Fruit fly (Drosophila melanogaster) whole organism, embryonic: ENCODE measurements around the gene CG10947.

Experiments used
- CG10147 ChIP-seq: fragments of 200-800 bp; sonication (Bioruptor generic); optimal IDR thresholded peaks from 2 replicates; lab custom pipeline; 2019; ENCODE audit warnings: missing biosample characterization, mild to moderate bottlenecking, missing genetic modification characterization, moderate library complexity
- CG11560 ChIP-seq: fragments of 200-800 bp; sonication (Bioruptor generic); IDR thresholded peaks from 3 replicates; pipeline ENCODE4 v1.3.6; 2022; ENCODE audit warnings: missing biosample characterization, missing genetic modification characterization
- CG9215 ChIP-seq: fragments of 200-800 bp; sonication (Bioruptor generic); IDR thresholded peaks from 2 replicates; pipeline ENCODE4 v1.3.6; 2022; ENCODE audit warnings: missing biosample characterization, missing genetic modification characterization
- Lpt ChIP-seq: fragments of >200 bp; optimal IDR thresholded peaks from 2 replicates; lab custom pipeline; 2018; ENCODE audit warnings: missing biosample characterization, missing genetic modification characterization
- gro ChIP-seq: fragments of 200-800 bp; sonication (Bioruptor generic); optimal IDR thresholded peaks from 2 replicates; lab custom pipeline; 2016; ENCODE audit warnings: missing biosample characterization, missing genetic modification characterization
- jigr1 ChIP-seq: fragments of 200-800 bp; sonication (Bioruptor generic); IDR thresholded peaks from 3 replicates; pipeline ENCODE4 v1.3.6; 2022; ENCODE audit warnings: missing biosample characterization, missing genetic modification characterization
- lab ChIP-seq: fragments of 200-800 bp; sonication (Bioruptor generic); optimal IDR thresholded peaks from 3 replicates; lab custom pipeline; 2017; ENCODE audit warnings: missing biosample characterization, missing genetic modification characterization, mild to moderate bottlenecking, moderate library complexity, missing genetic modification reagents
- psq ChIP-seq: fragments of 200-800 bp; sonication (Bioruptor generic); optimal IDR thresholded peaks from 2 replicates; lab custom pipeline; 2017; ENCODE audit warnings: missing biosample characterization, missing genetic modification characterization
- ro ChIP-seq: fragments of 200-800 bp; sonication (Bioruptor generic); IDR thresholded peaks from 2 replicates; pipeline ENCODE4 v1.3.6; 2022; ENCODE audit warnings: missing biosample characterization, missing genetic modification characterization
- row ChIP-seq: fragments of 200-800 bp; sonication (Bioruptor generic); IDR thresholded peaks from 3 replicates; pipeline ENCODE4 v1.3.6; 2022; ENCODE audit warnings: missing biosample characterization, missing genetic modification characterization
- slp2 ChIP-seq: fragments of 200-800 bp; sonication (Bioruptor generic); optimal IDR thresholded peaks from 2 replicates; lab custom pipeline; 2016; ENCODE audit warnings: missing biosample characterization, missing genetic modification characterization
- zen ChIP-seq: fragments of 200-800 bp; sonication (Bioruptor generic); optimal IDR thresholded peaks from 3 replicates; lab custom pipeline; 2018; ENCODE audit warnings: missing biosample characterization, mild to moderate bottlenecking, missing genetic modification characterization, moderate library complexity

dm6 chr2L:20420035-20420434 lies 5.4 kb upstream of the CG10947 start:
- TF ChIP-seq CG10147 (no peak), CG9215 (GFP tag; lab: Robert Waterston, UW) (no peak), zen (tag; lab: Kevin White, UChicago) (no peak), Lpt (no peak), ro (GFP tag; lab: Robert Waterston, UW) (no peak), CG11560 (no peak), row (no peak), slp2 (GFP tag; lab: Kevin White, UChicago) (no peak), gro (no peak), lab (GFP tag; lab: Kevin White, UChicago) (no peak), jigr1 (no peak), psq (GFP tag; lab: Kevin White, UChicago) (no peak)
